Worm (Caenorhabditis elegans) whole organism, L1 larva: ENCODE data around the gene srh-104.

ENCODE experiments used
- alr-1 ChIP-seq: fragments of 200-800 bp; sonication (Bioruptor generic); optimal IDR thresholded peaks from 2 replicates; lab custom pipeline; 2018; ENCODE audit warnings: borderline replicate concordance, mild to moderate bottlenecking, missing genetic modification characterization, missing compliant biosample characterization
- ama-1 ChIP-seq: fragments of 150-350 bp; optimal IDR thresholded peaks from 2 replicates; lab custom pipeline; 2014
- ceh-82 ChIP-seq, 3 experiments: fragments of 150-350 bp in 1 of 3; sonication (generic microtip) in 2 of 3; optimal IDR thresholded peaks; 2 replicates each; lab custom pipeline; 2014 to 2017; ENCODE audit warnings: missing biosample characterization in 3 of 3, missing genetic modification characterization in 3 of 3
- egl-27 ChIP-seq, 2 experiments: fragments of 150-350 bp in 1 of 2; sonication (generic microtip); optimal IDR thresholded peaks; 3 replicates each; lab custom pipeline; 2017 to 2018; ENCODE audit warnings: missing biosample characterization in 2 of 2, missing genetic modification characterization in 2 of 2, missing genetic modification reagents in 2 of 2
- fkh-10 ChIP-seq: sonication (generic microtip); optimal IDR thresholded peaks from 2 replicates; lab custom pipeline; 2017; ENCODE audit warnings: missing biosample characterization, missing genetic modification reagents, missing genetic modification characterization
- nhr-237 ChIP-seq: fragments of 150-350 bp; optimal IDR thresholded peaks from 2 replicates; lab custom pipeline; 2014; ENCODE audit warnings: missing biosample characterization, missing genetic modification characterization
- nhr-71 ChIP-seq: sonication (generic microtip); optimal IDR thresholded peaks from 2 replicates; lab custom pipeline; 2016; ENCODE audit warnings: mild to moderate bottlenecking, missing genetic modification characterization, moderate library complexity, missing compliant biosample characterization
- nhr-76 ChIP-seq: sonication (generic microtip); optimal IDR thresholded peaks from 2 replicates; lab custom pipeline; 2017; ENCODE audit warnings: missing biosample characterization, missing genetic modification characterization
- snpc-4 ChIP-seq: fragments of 150-350 bp; optimal IDR thresholded peaks from 2 replicates; lab custom pipeline; 2014; ENCODE audit warnings: missing biosample characterization, missing genetic modification characterization
- sox-4 ChIP-seq: sonication (generic microtip); optimal IDR thresholded peaks from 2 replicates; lab custom pipeline; 2016; ENCODE audit warnings: missing genetic modification characterization, missing compliant biosample characterization
- sptf-1 ChIP-seq: fragments of 150-350 bp; optimal IDR thresholded peaks from 2 replicates; lab custom pipeline; 2014; ENCODE audit warnings: missing biosample characterization, missing genetic modification characterization
- unc-86 ChIP-seq: sonication (generic microtip); optimal IDR thresholded peaks from 2 replicates; lab custom pipeline; 2016; ENCODE audit warnings: missing genetic modification characterization, missing compliant biosample characterization
- zag-1 ChIP-seq: fragments of 150-350 bp; optimal IDR thresholded peaks from 2 replicates; lab custom pipeline; 2014; ENCODE audit warnings: missing biosample characterization, missing genetic modification characterization
- ztf-4 ChIP-seq: fragments of 150-350 bp; optimal IDR thresholded peaks from 2 replicates; lab custom pipeline; 2014; ENCODE audit warnings: missing biosample characterization, missing genetic modification characterization

DNA sequence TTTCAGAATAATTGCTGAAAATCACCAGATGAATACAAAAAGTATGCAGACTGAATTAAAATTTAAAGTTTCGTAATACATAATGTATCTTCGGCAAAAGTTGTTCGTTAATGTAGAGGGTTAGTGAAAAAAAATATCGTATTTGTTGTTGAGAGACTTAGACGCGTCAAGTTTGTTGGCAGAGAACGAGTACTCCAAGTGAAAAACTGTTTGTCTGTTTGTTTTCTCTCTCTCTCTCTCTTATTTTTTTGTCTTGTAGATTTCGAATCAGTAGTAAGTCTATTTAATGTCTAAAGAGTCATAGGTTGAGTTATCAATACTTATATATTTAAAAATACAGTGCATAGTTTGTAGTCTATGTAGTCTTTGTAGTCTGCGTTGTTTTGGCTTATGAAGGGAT lies 25.6 kb upstream of the srh-104 start, which contains the start of the genes fbxa-2 and T13F3.8:
- TF ChIP-seq ama-1 (lab: Kevin White, UChicago) (no peak), nhr-71 (tag; lab: Kevin White, UChicago) (no peak), sptf-1 (no peak), snpc-4 (tag; lab: Kevin White, UChicago) (no peak), ztf-4 (tag; lab: Kevin White, UChicago) (no peak), unc-86 (tag; lab: Kevin White, UChicago) (no peak), alr-1 (tag; lab: Kevin White, UChicago) (no peak), sox-4 (tag; lab: Kevin White, UChicago) (no peak), ceh-82 (tag; optimal IDR thresholded peaks at IDR 0.05; lab: Kevin White, UChicago) (no peak), nhr-76 (no peak), fkh-10 (no peak), zag-1 (tag; lab: Kevin White, UChicago) (no peak), egl-27 (tag; optimal IDR thresholded peaks at IDR 0.05; lab: Kevin White, UChicago) (no peak), nhr-237 (tag; lab: Kevin White, UChicago) (no peak)
